Worm (Caenorhabditis elegans) whole organism, L2 larva: ENCODE data around the gene pll-1.
A peak's percentile ranks its signal among the peaks of the same experiment; 100 is the strongest.

Experiments used
- C34F6.9 ChIP-seq: fragments of 150-350 bp; optimal IDR thresholded peaks from 2 replicates; lab custom pipeline; 2014; ENCODE audit warnings: missing biosample characterization, missing genetic modification characterization
- F13H6.1 ChIP-seq: sonication (generic microtip); optimal IDR thresholded peaks from 2 replicates; lab custom pipeline; 2016; ENCODE audit warnings: missing genetic modification characterization, missing compliant biosample characterization
- R02D3.7 ChIP-seq: fragments of 150-350 bp; optimal IDR thresholded peaks from 2 replicates; lab custom pipeline; 2014; ENCODE audit warnings: missing biosample characterization, missing genetic modification characterization
- Y55F3AM.14 ChIP-seq: fragments of 200-800 bp; sonication (Bioruptor generic); optimal IDR thresholded peaks from 2 replicates; lab custom pipeline; 2018; ENCODE audit warnings: mild to moderate bottlenecking, missing genetic modification characterization, missing compliant biosample characterization
- ZK546.5 ChIP-seq: sonication (generic microtip); optimal IDR thresholded peaks from 2 replicates; lab custom pipeline; 2017; ENCODE audit warnings: missing biosample characterization, missing genetic modification characterization
- aly-2 ChIP-seq: fragments of 150-350 bp; optimal IDR thresholded peaks from 2 replicates; lab custom pipeline; 2014; ENCODE audit warnings: missing biosample characterization, missing genetic modification characterization
- ama-1 ChIP-seq: fragments of 150-350 bp; optimal IDR thresholded peaks from 2 replicates; lab custom pipeline; 2018; ENCODE audit warnings: inconsistent platforms
- blmp-1 ChIP-seq: sonication (generic microtip); optimal IDR thresholded peaks from 2 replicates; lab custom pipeline; 2017; ENCODE audit warnings: missing genetic modification characterization, mild to moderate bottlenecking, missing compliant biosample characterization, antibody characterized with exemption, moderate library complexity; ENCODE audit not compliant: insufficient read depth
- ceh-16 ChIP-seq: fragments of 150-350 bp; optimal IDR thresholded peaks from 2 replicates; lab custom pipeline; 2014; ENCODE audit warnings: missing biosample characterization, missing genetic modification characterization
- crh-2 ChIP-seq: sonication (generic microtip); optimal IDR thresholded peaks from 2 replicates; lab custom pipeline; 2017; ENCODE audit warnings: missing biosample characterization, missing genetic modification characterization
- dmd-4 ChIP-seq: sonication (generic microtip); optimal IDR thresholded peaks from 2 replicates; lab custom pipeline; 2017; ENCODE audit warnings: missing biosample characterization, missing genetic modification characterization
- egl-27 ChIP-seq: sonication (generic microtip); optimal IDR thresholded peaks from 3 replicates; lab custom pipeline; 2017; ENCODE audit warnings: missing biosample characterization, missing genetic modification reagents, missing genetic modification characterization
- elt-1 ChIP-seq: fragments of 150-350 bp; optimal IDR thresholded peaks from 2 replicates; lab custom pipeline; 2014; ENCODE audit warnings: missing biosample characterization, missing genetic modification characterization
- elt-3 ChIP-seq: sonication (generic microtip); optimal IDR thresholded peaks from 2 replicates; lab custom pipeline; 2017; ENCODE audit warnings: missing biosample characterization, missing genetic modification characterization
- fos-1 ChIP-seq: fragments of 150-350 bp; optimal IDR thresholded peaks from 2 replicates; lab custom pipeline; 2014; ENCODE audit warnings: missing biosample characterization, missing genetic modification characterization
- lin-11 ChIP-seq: fragments of 150-350 bp; sonication (generic microtip); optimal IDR thresholded peaks from 2 replicates; lab custom pipeline; 2014; ENCODE audit warnings: missing biosample characterization, missing genetic modification characterization, inconsistent platforms, mixed read lengths
- lin-13 ChIP-seq: fragments of 150-350 bp; optimal IDR thresholded peaks from 2 replicates; lab custom pipeline; 2014; ENCODE audit warnings: missing biosample characterization, missing genetic modification reagents, missing genetic modification characterization
- lin-39 ChIP-seq: fragments of 150-350 bp; optimal IDR thresholded peaks from 2 replicates; lab custom pipeline; 2014; ENCODE audit warnings: missing biosample characterization, missing genetic modification reagents, missing genetic modification characterization
- lsy-2 ChIP-seq, 2 experiments: fragments of 150-350 bp in 1 of 2; sonication (generic microtip) in 1 of 2; optimal IDR thresholded peaks; 2 replicates each; lab custom pipeline; 2014 to 2017; ENCODE audit warnings: missing biosample characterization in 2 of 2, missing genetic modification characterization in 2 of 2
- mab-5 ChIP-seq: fragments of 150-350 bp; optimal IDR thresholded peaks from 2 replicates; lab custom pipeline; 2014; ENCODE audit warnings: missing biosample characterization, missing genetic modification characterization
- mbf-1 ChIP-seq: sonication (generic microtip); optimal IDR thresholded peaks from 2 replicates; lab custom pipeline; 2017; ENCODE audit warnings: missing biosample characterization, missing genetic modification characterization
- nhr-11 ChIP-seq: fragments of 150-350 bp; optimal IDR thresholded peaks from 2 replicates; lab custom pipeline; 2014; ENCODE audit warnings: missing biosample characterization, missing genetic modification characterization
- nhr-12 ChIP-seq: fragments of 150-350 bp; optimal IDR thresholded peaks from 2 replicates; lab custom pipeline; 2014; ENCODE audit warnings: missing biosample characterization, missing genetic modification characterization
- nhr-129 ChIP-seq: fragments of 150-350 bp; optimal IDR thresholded peaks from 2 replicates; lab custom pipeline; 2014; ENCODE audit warnings: missing biosample characterization, missing genetic modification characterization
- nhr-23 ChIP-seq: fragments of 150-350 bp; optimal IDR thresholded peaks from 2 replicates; lab custom pipeline; 2014; ENCODE audit warnings: missing biosample characterization, missing genetic modification reagents, missing genetic modification characterization
- nhr-237 ChIP-seq: fragments of 150-350 bp; optimal IDR thresholded peaks from 2 replicates; lab custom pipeline; 2014; ENCODE audit warnings: missing biosample characterization, missing genetic modification characterization
- nhr-25 ChIP-seq: fragments of 150-350 bp; sonication (generic microtip); optimal IDR thresholded peaks from 3 replicates; lab custom pipeline; 2014; ENCODE audit warnings: missing biosample characterization, missing genetic modification characterization
- nhr-6 ChIP-seq: fragments of 150-350 bp; optimal IDR thresholded peaks from 2 replicates; lab custom pipeline; 2014; ENCODE audit warnings: missing biosample characterization, missing genetic modification characterization
- nhr-77 ChIP-seq: fragments of 150-350 bp; optimal IDR thresholded peaks from 2 replicates; lab custom pipeline; 2014; ENCODE audit warnings: missing biosample characterization, missing genetic modification characterization
- peb-1 ChIP-seq: fragments of 150-350 bp; optimal IDR thresholded peaks from 2 replicates; lab custom pipeline; 2014; ENCODE audit warnings: missing biosample characterization, missing genetic modification characterization
- sem-4 ChIP-seq: fragments of 150-350 bp; optimal IDR thresholded peaks from 2 replicates; lab custom pipeline; 2014; ENCODE audit warnings: missing biosample characterization, missing genetic modification reagents, missing genetic modification characterization
- skn-1 ChIP-seq: sonication (generic microtip); optimal IDR thresholded peaks from 2 replicates; lab custom pipeline; 2017; ENCODE audit warnings: missing biosample characterization, missing genetic modification characterization
- sma-9 ChIP-seq, 2 experiments: fragments of 150-350 bp in 1 of 2; sonication (generic microtip) in 1 of 2; optimal IDR thresholded peaks; 2 replicates each; lab custom pipeline; 2014 to 2016; ENCODE audit warnings: missing genetic modification characterization in 2 of 2, mild to moderate bottlenecking in 1 of 2, missing biosample characterization in 1 of 2, missing compliant biosample characterization in 1 of 2, missing genetic modification reagents in 1 of 2, moderate library complexity in 1 of 2
- unc-39 ChIP-seq: fragments of 150-350 bp; optimal IDR thresholded peaks from 2 replicates; lab custom pipeline; 2014; ENCODE audit warnings: missing biosample characterization, missing genetic modification characterization
- unc-55 ChIP-seq: fragments of 150-350 bp; sonication (generic microtip); optimal IDR thresholded peaks from 3 replicates; lab custom pipeline; 2014; ENCODE audit warnings: missing biosample characterization, missing genetic modification reagents, missing genetic modification characterization
- unc-62 ChIP-seq: fragments of 150-350 bp; optimal IDR thresholded peaks from 2 replicates; lab custom pipeline; 2014; ENCODE audit warnings: missing biosample characterization, missing genetic modification reagents, missing genetic modification characterization
- zag-1 ChIP-seq: fragments of 150-350 bp; optimal IDR thresholded peaks from 2 replicates; lab custom pipeline; 2014; ENCODE audit warnings: missing biosample characterization, missing genetic modification characterization
- ztf-1 ChIP-seq: fragments of 200-800 bp; sonication (Bioruptor generic); conservative IDR thresholded peaks from 2 replicates; pipeline ENCODE4 v1.3.6; 2022; ENCODE audit warnings: missing genetic modification characterization, missing compliant biosample characterization
- ztf-11 ChIP-seq: sonication (generic microtip); optimal IDR thresholded peaks from 2 replicates; lab custom pipeline; 2017; ENCODE audit warnings: missing biosample characterization, missing genetic modification characterization
- ztf-4 ChIP-seq: fragments of 150-350 bp; optimal IDR thresholded peaks from 2 replicates; lab custom pipeline; 2014; ENCODE audit warnings: missing biosample characterization, missing genetic modification characterization

pll-1 gene

DNA sequence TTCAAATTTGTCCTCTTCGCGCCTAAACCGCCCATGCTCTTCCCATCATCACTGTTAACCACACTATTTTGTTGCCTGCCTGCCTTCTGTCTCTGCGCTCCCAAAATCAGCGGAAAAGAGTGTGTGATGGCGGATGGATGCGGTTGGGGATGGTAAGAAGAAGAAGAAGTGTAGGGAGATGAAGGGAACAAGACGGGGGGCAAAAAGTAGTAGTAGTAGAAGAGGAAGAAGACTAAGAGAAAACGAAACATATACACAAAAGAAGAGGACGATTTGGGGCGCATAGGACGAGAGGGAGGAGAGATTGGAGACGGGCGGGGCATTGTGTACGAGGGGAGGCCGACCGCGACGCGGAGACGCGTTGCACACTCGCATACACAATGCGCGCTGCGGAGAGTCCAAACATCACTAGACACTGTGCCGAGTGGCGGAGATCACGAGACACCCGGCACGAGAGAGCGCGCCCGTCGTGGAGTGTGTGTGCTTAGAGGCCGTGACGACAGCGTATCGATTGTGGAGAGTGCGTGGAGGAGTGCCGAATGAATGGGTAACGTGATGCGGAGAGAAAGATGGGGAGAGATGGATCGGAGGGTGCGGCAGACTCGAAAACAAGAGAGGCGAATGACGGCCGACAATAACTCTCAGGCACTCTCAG, 16.1 kb upstream of the pll-1 start (continued):
- TF ChIP-seq ama-1: peak; percentile 97
- peak; percentile 91 for TF ChIP-seq crh-2 (tag; lab: Kevin White, UChicago)
- peak; percentile 49 for TF ChIP-seq ceh-16 (tag; lab: Kevin White, UChicago)
- TF ChIP-seq elt-3 (tag; lab: Kevin White, UChicago): no peak
- peak; percentile 48 for TF ChIP-seq peb-1 (tag; lab: Kevin White, UChicago)
- TF ChIP-seq nhr-6 (tag; lab: Kevin White, UChicago): peak; percentile 61
- peak; percentile 66 for TF ChIP-seq blmp-1 (tag; lab: Kevin White, UChicago)
- peak; percentile 33 for TF ChIP-seq ZK546.5 (tag; lab: Kevin White, UChicago)
- TF ChIP-seq zag-1 (tag; lab: Kevin White, UChicago): peak; percentile 84
- TF ChIP-seq F13H6.1 (tag; lab: Kevin White, UChicago): peak; percentile 96
- no peak for TF ChIP-seq ztf-1 (GFP tag; lab: Robert Waterston, UW)
- no peak for TF ChIP-seq elt-1 (tag; lab: Kevin White, UChicago)
- peak; percentile 86 for TF ChIP-seq nhr-25 (tag; lab: Kevin White, UChicago)
- peak; percentile 94 for TF ChIP-seq lin-11 (tag; lab: Kevin White, UChicago)

DNA sequence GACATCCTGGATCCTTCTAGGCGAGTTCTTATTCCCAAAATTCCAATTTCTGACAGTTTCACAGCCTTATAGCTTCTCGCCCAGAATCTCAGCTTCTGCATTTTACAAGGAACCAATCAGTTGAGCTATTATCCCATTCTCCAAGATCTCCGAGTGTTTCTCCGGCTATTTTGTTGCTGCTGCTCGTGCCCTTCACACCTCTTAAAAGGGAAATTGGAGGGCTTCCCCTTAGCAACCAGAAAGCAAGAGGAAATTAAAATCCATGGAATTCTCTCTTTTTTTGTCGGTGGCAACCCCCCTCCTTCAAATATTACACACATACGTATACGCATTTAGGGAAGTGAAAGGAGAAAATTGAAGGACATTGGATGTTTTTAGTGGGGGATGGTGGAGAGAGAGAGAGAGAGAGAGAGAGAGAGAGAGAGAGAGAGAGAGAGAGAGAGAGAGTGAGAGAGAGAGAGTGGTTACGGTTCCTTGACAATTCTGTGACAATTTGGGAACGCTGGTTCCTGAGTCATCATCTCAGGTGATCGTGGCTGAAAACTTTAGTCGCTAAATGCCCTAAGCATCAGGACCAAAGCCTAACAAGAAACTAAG, 13.8 kb upstream of the pll-1 start:
- TF ChIP-seq lsy-2 (tag; optimal IDR thresholded peaks at IDR 0.05; lab: Kevin White, UChicago): peak in 1 of 2 experiments; percentile 14
- TF ChIP-seq ceh-16 (tag; lab: Kevin White, UChicago): peak; percentile 35
- TF ChIP-seq lin-13: peak; percentile 18
- TF ChIP-seq nhr-25 (tag; lab: Kevin White, UChicago): peak; percentile 86
- TF ChIP-seq ama-1: peak; percentile 40
- peak; percentile 79 for TF ChIP-seq blmp-1 (tag; lab: Kevin White, UChicago)
- peak; percentile 66 for TF ChIP-seq nhr-6 (tag; lab: Kevin White, UChicago)
- no peak for TF ChIP-seq nhr-11 (tag; lab: Kevin White, UChicago)
- no peak for TF ChIP-seq C34F6.9
- peak; percentile 12 for TF ChIP-seq fos-1 (tag; lab: Kevin White, UChicago)

DNA sequence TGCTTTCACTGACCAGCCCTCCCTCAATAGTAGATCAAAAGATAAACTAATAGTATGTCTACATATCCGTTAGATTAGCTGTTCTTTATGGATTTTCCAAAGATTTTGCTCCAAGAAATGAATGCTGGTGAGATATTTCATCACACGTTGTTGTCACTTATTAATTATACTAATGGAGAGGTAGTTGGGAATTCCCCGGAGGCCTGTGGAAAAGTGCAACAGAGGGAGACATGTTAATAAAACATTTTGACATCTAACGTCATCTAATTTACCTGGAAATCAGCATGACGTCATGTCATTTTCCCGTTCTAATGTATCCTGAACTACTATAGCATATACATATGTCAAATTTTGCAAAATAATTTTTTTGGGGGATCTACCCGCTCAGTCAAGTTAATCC, 12.8 kb upstream of the pll-1 start:
- TF ChIP-seq sma-9 (GFP tag; optimal IDR thresholded peaks at IDR 0.05; lab: Kevin White, UChicago) (peak; percentile 12), sma-9 (tag; optimal IDR thresholded peaks at IDR 0.05; lab: Kevin White, UChicago) (no peak), ama-1 (no peak)
- TF ChIP-seq, all 48 proteins: peak for 1

DNA sequence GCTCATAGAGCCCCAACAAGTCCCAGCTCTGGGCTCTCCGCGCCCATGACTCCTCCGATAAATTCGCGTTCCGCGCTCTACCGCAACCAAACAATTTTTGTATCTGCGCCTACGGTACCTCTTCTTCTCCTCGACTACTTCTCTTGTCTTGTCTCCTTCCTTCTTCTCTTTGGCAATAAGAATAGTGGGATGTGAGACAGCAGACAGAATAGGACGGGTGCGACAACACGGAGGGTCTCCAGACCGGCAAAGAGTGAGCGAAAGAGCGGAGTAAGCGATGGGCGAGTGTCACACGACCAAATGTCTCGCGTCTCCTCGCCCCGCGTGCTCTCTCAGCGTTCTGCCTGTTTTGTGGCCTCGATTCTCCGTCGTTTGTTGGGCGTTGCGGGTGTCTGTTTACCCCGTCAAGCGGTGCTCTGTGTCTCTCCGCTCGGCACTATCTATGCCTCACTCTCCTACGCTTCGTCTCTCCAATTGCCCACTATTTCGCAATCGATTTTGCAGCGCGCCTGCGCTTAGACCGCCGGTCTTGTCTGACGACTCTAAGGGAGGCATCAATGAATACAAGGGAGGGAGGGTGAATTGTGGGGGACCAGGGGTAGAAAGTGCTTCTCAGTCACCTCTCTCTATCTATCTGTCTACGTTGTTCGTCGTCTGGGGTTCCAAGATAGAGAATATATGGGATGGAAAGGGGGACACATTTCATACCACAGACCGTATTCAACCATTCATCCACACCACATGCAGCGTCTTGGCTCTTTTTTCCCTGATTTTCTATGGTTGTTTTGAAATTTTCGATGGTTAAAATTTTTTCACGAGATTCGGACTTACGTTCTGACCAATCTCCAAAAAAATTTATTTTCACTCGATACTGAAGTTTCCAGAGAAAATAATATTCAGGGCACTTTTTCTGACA, 10.9 kb upstream of the pll-1 start, which contains the start of gene gei-4:
Gene gei-4, minus strand, starts transcription at position 256 of the 916 bp plus-strand sequence.
- TF ChIP-seq elt-1 (tag; lab: Kevin White, UChicago): no peak
- peak; percentile 50 for TF ChIP-seq sma-9 (GFP tag; optimal IDR thresholded peaks at IDR 0.05; lab: Kevin White, UChicago)
- no peak for TF ChIP-seq sma-9 (tag; optimal IDR thresholded peaks at IDR 0.05; lab: Kevin White, UChicago)
- no peak for TF ChIP-seq unc-62 (GFP tag; lab: Kevin White, UChicago)
- no peak for TF ChIP-seq unc-39
- no peak for TF ChIP-seq ztf-11
- peak; percentile 76 for TF ChIP-seq Y55F3AM.14 (GFP tag; lab: Kevin White, UChicago)
- TF ChIP-seq ztf-4: peak; percentile 89
- TF ChIP-seq nhr-11 (tag; lab: Kevin White, UChicago): no peak
- peak; percentile 67 for TF ChIP-seq zag-1 (tag; lab: Kevin White, UChicago)
- TF ChIP-seq ama-1: peak; percentile 78
- TF ChIP-seq peb-1 (tag; lab: Kevin White, UChicago): no peak
- peak; percentile 78 for TF ChIP-seq lin-11 (tag; lab: Kevin White, UChicago)
- peak; percentile 66 to 83 for TF ChIP-seq lsy-2 (tag; optimal IDR thresholded peaks at IDR 0.05; lab: Kevin White, UChicago)
- TF ChIP-seq mbf-1 (tag; lab: Kevin White, UChicago): no peak
- peak; percentile 65 for TF ChIP-seq sem-4 (tag; lab: Kevin White, UChicago)
- no peak for TF ChIP-seq skn-1
- TF ChIP-seq elt-3 (tag; lab: Kevin White, UChicago): no peak
- TF ChIP-seq nhr-12: no peak
- peak; percentile 75 for TF ChIP-seq egl-27 (tag; lab: Kevin White, UChicago)
- TF ChIP-seq mab-5 (tag; lab: Kevin White, UChicago): peak; percentile 86
- TF ChIP-seq R02D3.7 (tag; lab: Kevin White, UChicago): no peak
- TF ChIP-seq crh-2 (tag; lab: Kevin White, UChicago): peak; percentile 90
- no peak for TF ChIP-seq dmd-4 (tag; lab: Kevin White, UChicago)
- TF ChIP-seq nhr-77: no peak
- peak; percentile 91 for TF ChIP-seq C34F6.9
- TF ChIP-seq nhr-237 (tag; lab: Kevin White, UChicago): peak; percentile 63
- TF ChIP-seq lin-39: no peak
- TF ChIP-seq nhr-23 (tag; lab: Kevin White, UChicago): no peak
- peak; percentile 68 for TF ChIP-seq unc-55 (GFP tag; lab: Kevin White, UChicago)
- TF ChIP-seq aly-2 (tag; lab: Kevin White, UChicago): no peak
- TF ChIP-seq nhr-129 (tag; lab: Kevin White, UChicago): peak; percentile 87
- TF ChIP-seq ZK546.5 (tag; lab: Kevin White, UChicago): no peak
- TF ChIP-seq ztf-1 (GFP tag; lab: Robert Waterston, UW): no peak
- TF ChIP-seq fos-1 (tag; lab: Kevin White, UChicago): peak; percentile 55
